Worm (Caenorhabditis elegans) whole organism, mixed stage, embryonic: ENCODE results near the gene thoc-1.

Experiments
- M03D4.4 ChIP-seq: sonication (generic microtip); optimal IDR thresholded peaks from 2 replicates; lab custom pipeline; 2017; ENCODE audit warnings: mild to moderate bottlenecking, missing genetic modification characterization, missing compliant biosample characterization
- bed-3 ChIP-seq: fragments of 200-800 bp; sonication (Bioruptor generic); optimal IDR thresholded peaks from 3 replicates; lab custom pipeline; 2018; ENCODE audit warnings: mild to moderate bottlenecking, missing genetic modification characterization, moderate library complexity, missing compliant biosample characterization
- blmp-1 ChIP-seq: fragments of 150-350 bp; optimal IDR thresholded peaks from 2 replicates; lab custom pipeline; 2014; ENCODE audit warnings: missing biosample characterization, missing genetic modification characterization
- ceh-43 ChIP-seq: fragments of 200-800 bp; sonication (Bioruptor generic); optimal IDR thresholded peaks from 2 replicates; lab custom pipeline; 2018; ENCODE audit warnings: mild to moderate bottlenecking, missing genetic modification characterization, moderate library complexity, missing compliant biosample characterization
- ces-1 ChIP-seq: fragments of 150-350 bp; optimal IDR thresholded peaks from 2 replicates; lab custom pipeline; 2014; ENCODE audit warnings: missing biosample characterization, missing genetic modification reagents, missing genetic modification characterization
- cnd-1 ChIP-seq: fragments of 200-800 bp; sonication (Bioruptor generic); optimal IDR thresholded peaks from 2 replicates; lab custom pipeline; 2018; ENCODE audit warnings: mild to moderate bottlenecking, missing genetic modification characterization, missing compliant biosample characterization
- drap-1 ChIP-seq: fragments of 200-800 bp; sonication (Bioruptor generic); optimal IDR thresholded peaks from 3 replicates; lab custom pipeline; 2018; ENCODE audit warnings: mild to moderate bottlenecking, missing genetic modification characterization, missing compliant biosample characterization
- elt-1 ChIP-seq: sonication (generic microtip); optimal IDR thresholded peaks from 2 replicates; lab custom pipeline; 2017; ENCODE audit warnings: missing genetic modification characterization, mild to moderate bottlenecking, missing compliant biosample characterization, antibody characterized with exemption, moderate library complexity, borderline replicate concordance; ENCODE audit not compliant: insufficient read depth
- elt-3 ChIP-seq: fragments of 150-350 bp; optimal IDR thresholded peaks from 2 replicates; lab custom pipeline; 2014; ENCODE audit warnings: missing biosample characterization, missing genetic modification characterization
- flh-1 ChIP-seq: fragments of 200-800 bp; sonication (Bioruptor generic); optimal IDR thresholded peaks from 2 replicates; lab custom pipeline; 2018; ENCODE audit warnings: mild to moderate bottlenecking, missing genetic modification characterization, moderate library complexity, missing compliant biosample characterization
- hlh-1 ChIP-seq: fragments of 150-350 bp; optimal IDR thresholded peaks from 2 replicates; lab custom pipeline; 2014; ENCODE audit warnings: missing biosample characterization, missing genetic modification reagents, missing genetic modification characterization
- lin-13 ChIP-seq: fragments of 150-350 bp; optimal IDR thresholded peaks from 2 replicates; lab custom pipeline; 2014; ENCODE audit warnings: missing biosample characterization, missing genetic modification characterization
- lin-32 ChIP-seq: fragments of 200-800 bp; sonication (Bioruptor generic); optimal IDR thresholded peaks from 2 replicates; lab custom pipeline; 2018; ENCODE audit warnings: mild to moderate bottlenecking, missing genetic modification characterization, missing compliant biosample characterization
- lsy-2 ChIP-seq: fragments of 150-350 bp; optimal IDR thresholded peaks from 2 replicates; lab custom pipeline; 2014; ENCODE audit warnings: missing biosample characterization, missing genetic modification characterization
- mep-1 ChIP-seq: fragments of 150-350 bp; optimal IDR thresholded peaks from 2 replicates; lab custom pipeline; 2017; ENCODE audit warnings: missing biosample characterization, missing genetic modification reagents, missing genetic modification characterization, inconsistent platforms
- mls-2 ChIP-seq: sonication (generic microtip); optimal IDR thresholded peaks from 2 replicates; lab custom pipeline; 2016; ENCODE audit warnings: mild to moderate bottlenecking, missing genetic modification characterization, moderate library complexity, missing compliant biosample characterization
- nhr-12 ChIP-seq: fragments of 150-350 bp; optimal IDR thresholded peaks from 2 replicates; lab custom pipeline; 2014; ENCODE audit warnings: missing biosample characterization, missing genetic modification characterization
- nhr-2 ChIP-seq: fragments of 150-350 bp; optimal IDR thresholded peaks from 2 replicates; lab custom pipeline; 2014; ENCODE audit warnings: missing biosample characterization, missing genetic modification characterization
- nhr-237 ChIP-seq: fragments of 150-350 bp; optimal IDR thresholded peaks from 2 replicates; lab custom pipeline; 2014; ENCODE audit warnings: missing biosample characterization, missing genetic modification characterization
- nhr-28 ChIP-seq: fragments of 150-350 bp; optimal IDR thresholded peaks from 2 replicates; lab custom pipeline; 2014; ENCODE audit warnings: missing biosample characterization, missing genetic modification characterization
- nhr-76 ChIP-seq: sonication (generic microtip); optimal IDR thresholded peaks from 2 replicates; lab custom pipeline; 2017; ENCODE audit warnings: missing biosample characterization, missing genetic modification characterization
- pha-4 ChIP-seq: fragments of 150-350 bp; optimal IDR thresholded peaks from 2 replicates; lab custom pipeline; 2018; ENCODE audit warnings: missing biosample characterization, missing genetic modification reagents, missing genetic modification characterization
- sem-2 ChIP-seq: fragments of 200-800 bp; sonication (Bioruptor generic); optimal IDR thresholded peaks from 2 replicates; lab custom pipeline; 2018; ENCODE audit warnings: mild to moderate bottlenecking, missing genetic modification characterization, missing compliant biosample characterization
- snpc-4 ChIP-seq: fragments of 150-350 bp; optimal IDR thresholded peaks from 2 replicates; lab custom pipeline; 2014; ENCODE audit warnings: missing biosample characterization, missing genetic modification characterization
- sptf-1 ChIP-seq: sonication (generic microtip); optimal IDR thresholded peaks from 2 replicates; lab custom pipeline; 2017; ENCODE audit warnings: mild to moderate bottlenecking, missing genetic modification characterization, moderate library complexity, missing compliant biosample characterization
- tbx-8 ChIP-seq: fragments of 200-800 bp; sonication (Bioruptor generic); optimal IDR thresholded peaks from 2 replicates; lab custom pipeline; 2018; ENCODE audit warnings: mild to moderate bottlenecking, missing genetic modification characterization, moderate library complexity, missing compliant biosample characterization
- unc-120 ChIP-seq: sonication (generic microtip); optimal IDR thresholded peaks from 2 replicates; lab custom pipeline; 2017; ENCODE audit warnings: missing genetic modification characterization, missing compliant biosample characterization; ENCODE audit not compliant: poor library complexity, severe bottlenecking
- unc-39 ChIP-seq: fragments of 150-350 bp; optimal IDR thresholded peaks from 2 replicates; lab custom pipeline; 2014; ENCODE audit warnings: missing biosample characterization, missing genetic modification characterization
- unc-62 ChIP-seq: fragments of 150-350 bp; optimal IDR thresholded peaks from 2 replicates; lab custom pipeline; 2014; ENCODE audit warnings: missing biosample characterization, missing genetic modification reagents, missing genetic modification characterization
- zip-8 ChIP-seq: fragments of 150-350 bp; optimal IDR thresholded peaks from 2 replicates; lab custom pipeline; 2014; ENCODE audit warnings: missing biosample characterization, missing genetic modification characterization
- ztf-11 ChIP-seq: fragments of 150-350 bp; optimal IDR thresholded peaks from 2 replicates; lab custom pipeline; 2014; ENCODE audit warnings: missing biosample characterization, missing genetic modification characterization

thoc-1 gene

ce11 chrII:753469-753868 lies 51.6 kb downstream of the thoc-1 start:
- no peak for TF ChIP-seq lin-32 (GFP tag; lab: Kevin White, UChicago)
- no peak for TF ChIP-seq blmp-1 (tag; lab: Kevin White, UChicago)
- no peak for TF ChIP-seq nhr-2 (tag; lab: Kevin White, UChicago)
- TF ChIP-seq flh-1 (GFP tag; lab: Kevin White, UChicago): no peak
- no peak for TF ChIP-seq sem-2 (GFP tag; lab: Kevin White, UChicago)
- no peak for TF ChIP-seq unc-39
- no peak for TF ChIP-seq nhr-28 (tag; lab: Kevin White, UChicago)
- no peak for TF ChIP-seq ztf-11 (tag; lab: Kevin White, UChicago)
- TF ChIP-seq nhr-237: no peak
- TF ChIP-seq nhr-12 (tag; lab: Kevin White, UChicago): no peak
- no peak for TF ChIP-seq cnd-1 (tag; lab: Kevin White, UChicago)
- no peak for TF ChIP-seq ceh-43 (GFP tag; lab: Kevin White, UChicago)
- no peak for TF ChIP-seq sptf-1 (tag; lab: Kevin White, UChicago)
- TF ChIP-seq drap-1 (GFP tag; lab: Kevin White, UChicago): no peak
- TF ChIP-seq M03D4.4 (tag; lab: Kevin White, UChicago): no peak
- TF ChIP-seq bed-3 (GFP tag; lab: Kevin White, UChicago): no peak
- no peak for TF ChIP-seq ces-1 (GFP tag; lab: Kevin White, UChicago)
- TF ChIP-seq unc-120 (tag; lab: Kevin White, UChicago): no peak
- no peak for TF ChIP-seq tbx-8
- TF ChIP-seq elt-3: no peak

- TF ChIP-seq ceh-43 (GFP tag; lab: Kevin White, UChicago): no peak
- TF ChIP-seq zip-8: no peak
- no peak for TF ChIP-seq nhr-28 (tag; lab: Kevin White, UChicago)
- no peak for TF ChIP-seq flh-1 (GFP tag; lab: Kevin White, UChicago)
- no peak for TF ChIP-seq lin-32 (GFP tag; lab: Kevin White, UChicago)
- no peak for TF ChIP-seq mls-2 (tag; lab: Kevin White, UChicago)
- no peak for TF ChIP-seq nhr-12 (tag; lab: Kevin White, UChicago)
- TF ChIP-seq elt-1: no peak
- no peak for TF ChIP-seq hlh-1 (tag; lab: Kevin White, UChicago)
- no peak for TF ChIP-seq mep-1 (tag; lab: Kevin White, UChicago)
- no peak for TF ChIP-seq ces-1 (GFP tag; lab: Kevin White, UChicago)
- no peak for TF ChIP-seq snpc-4 (tag; lab: Kevin White, UChicago)
- TF ChIP-seq unc-62: no peak
- no peak for TF ChIP-seq blmp-1 (tag; lab: Kevin White, UChicago)
- TF ChIP-seq drap-1 (GFP tag; lab: Kevin White, UChicago): no peak
- no peak for TF ChIP-seq M03D4.4 (tag; lab: Kevin White, UChicago)
- TF ChIP-seq lsy-2 (tag; lab: Kevin White, UChicago): no peak
- no peak for TF ChIP-seq cnd-1 (tag; lab: Kevin White, UChicago)
- TF ChIP-seq bed-3 (GFP tag; lab: Kevin White, UChicago): no peak
- no peak for TF ChIP-seq sem-2 (GFP tag; lab: Kevin White, UChicago)
- TF ChIP-seq, all 35 proteins: peak for 0
These were observed 53.1 kb downstream of the thoc-1 start for ce11 chrII:754971-755370.

- no peak for TF ChIP-seq nhr-76 (tag; lab: Kevin White, UChicago)
- no peak for TF ChIP-seq hlh-1 (tag; lab: Kevin White, UChicago)
- no peak for TF ChIP-seq nhr-12 (tag; lab: Kevin White, UChicago)
- no peak for TF ChIP-seq pha-4
- no peak for TF ChIP-seq M03D4.4 (tag; lab: Kevin White, UChicago)
- no peak for TF ChIP-seq drap-1 (GFP tag; lab: Kevin White, UChicago)
- TF ChIP-seq lin-13 (tag; lab: Kevin White, UChicago): no peak
- TF ChIP-seq elt-3: no peak
- TF ChIP-seq flh-1 (GFP tag; lab: Kevin White, UChicago): no peak
- no peak for TF ChIP-seq mep-1 (tag; lab: Kevin White, UChicago)
- no peak for TF ChIP-seq sem-2 (GFP tag; lab: Kevin White, UChicago)
These were observed 54.3 kb downstream of the thoc-1 start for ce11 chrII:756161-756560.

ce11 chrII:757224-757623 lies 55.3 kb downstream of the thoc-1 start:
- TF ChIP-seq tbx-8 (no peak), lin-13 (tag; lab: Kevin White, UChicago) (no peak), mep-1 (tag; lab: Kevin White, UChicago) (no peak)
- TF ChIP-seq, all 35 proteins: peak for 0
